Worm (Caenorhabditis elegans) whole organism, late embryonic: ENCODE results near the gene R08C7.12.

Experiments used
- C08G9.2 ChIP-seq: sonication (generic microtip); optimal IDR thresholded peaks from 2 replicates; lab custom pipeline; 2016; ENCODE audit warnings: mild to moderate bottlenecking, missing genetic modification characterization, moderate library complexity, missing compliant biosample characterization
- C38D4.7 ChIP-seq: fragments of 200-800 bp; sonication (Bioruptor generic); optimal IDR thresholded peaks from 2 replicates; lab custom pipeline; 2018; ENCODE audit warnings: mild to moderate bottlenecking, missing genetic modification characterization, moderate library complexity, missing compliant biosample characterization
- F13H6.1 ChIP-seq: sonication (generic microtip); optimal IDR thresholded peaks from 2 replicates; lab custom pipeline; 2016; ENCODE audit warnings: missing genetic modification characterization, missing compliant biosample characterization
- K02D7.2 ChIP-seq: sonication (generic microtip); optimal IDR thresholded peaks from 2 replicates; lab custom pipeline; 2017; ENCODE audit warnings: mild to moderate bottlenecking, missing genetic modification characterization, missing compliant biosample characterization
- K09A11.1 ChIP-seq: sonication (generic microtip); optimal IDR thresholded peaks from 2 replicates; lab custom pipeline; 2017; ENCODE audit warnings: antibody characterized with exemption, mild to moderate bottlenecking, missing genetic modification characterization, missing compliant biosample characterization; ENCODE audit not compliant: insufficient read depth
- Y22D7AL.16 ChIP-seq: sonication (generic microtip); optimal IDR thresholded peaks from 2 replicates; lab custom pipeline; 2016; ENCODE audit warnings: missing genetic modification characterization, missing compliant biosample characterization
- ahr-1 ChIP-seq: sonication (generic microtip); optimal IDR thresholded peaks from 2 replicates; lab custom pipeline; 2016; ENCODE audit warnings: missing genetic modification characterization, missing compliant biosample characterization
- ceh-14 ChIP-seq: sonication (generic microtip); optimal IDR thresholded peaks from 2 replicates; lab custom pipeline; 2016; ENCODE audit warnings: missing genotype, missing genetic modification characterization, missing compliant biosample characterization
- ceh-19 ChIP-seq: fragments of 200-800 bp; sonication (Bioruptor generic); optimal IDR thresholded peaks from 2 replicates; lab custom pipeline; 2018; ENCODE audit warnings: mild to moderate bottlenecking, missing genetic modification characterization, missing compliant biosample characterization
- ceh-2 ChIP-seq: sonication (generic microtip); optimal IDR thresholded peaks from 2 replicates; lab custom pipeline; 2016; ENCODE audit warnings: missing genotype, missing genetic modification characterization, missing compliant biosample characterization
- ceh-22 ChIP-seq: sonication (generic microtip); optimal IDR thresholded peaks from 2 replicates; lab custom pipeline; 2017; ENCODE audit warnings: missing biosample characterization, missing genetic modification characterization
- ceh-24 ChIP-seq: sonication (generic microtip); optimal IDR thresholded peaks from 2 replicates; lab custom pipeline; 2016; ENCODE audit warnings: mild to moderate bottlenecking, missing genetic modification characterization, missing compliant biosample characterization
- ceh-30 ChIP-seq: fragments of 150-350 bp; optimal IDR thresholded peaks from 2 replicates; lab custom pipeline; 2014; ENCODE audit warnings: missing biosample characterization, missing genetic modification characterization
- ceh-31 ChIP-seq: sonication (generic microtip); optimal IDR thresholded peaks from 2 replicates; lab custom pipeline; 2016; ENCODE audit warnings: missing genetic modification characterization, missing compliant biosample characterization
- ceh-48 ChIP-seq: sonication (generic microtip); optimal IDR thresholded peaks from 2 replicates; lab custom pipeline; 2016; ENCODE audit warnings: missing genetic modification characterization, inconsistent platforms, missing compliant biosample characterization
- ceh-6 ChIP-seq: fragments of 200-800 bp; sonication (Bioruptor generic); optimal IDR thresholded peaks from 2 replicates; lab custom pipeline; 2018; ENCODE audit warnings: mild to moderate bottlenecking, missing genetic modification characterization, missing compliant biosample characterization
- ceh-9 ChIP-seq: sonication (generic microtip); optimal IDR thresholded peaks from 2 replicates; lab custom pipeline; 2016; ENCODE audit warnings: mild to moderate bottlenecking, missing genetic modification characterization, inconsistent platforms, missing compliant biosample characterization
- dmd-4 ChIP-seq: sonication (generic microtip); optimal IDR thresholded peaks from 2 replicates; lab custom pipeline; 2016; ENCODE audit warnings: borderline replicate concordance, missing genetic modification characterization, missing compliant biosample characterization
- dve-1 ChIP-seq: sonication (generic microtip); optimal IDR thresholded peaks from 2 replicates; lab custom pipeline; 2017; ENCODE audit warnings: antibody characterized with exemption, mild to moderate bottlenecking, missing genetic modification characterization, missing compliant biosample characterization
- elt-2 ChIP-seq: sonication (generic microtip); optimal IDR thresholded peaks from 2 replicates; lab custom pipeline; 2016; ENCODE audit warnings: missing genetic modification reagents, missing genetic modification characterization, missing compliant biosample characterization
- elt-4 ChIP-seq: sonication (generic microtip); optimal IDR thresholded peaks from 2 replicates; lab custom pipeline; 2016; ENCODE audit warnings: missing genetic modification characterization, missing compliant biosample characterization
- ets-4 ChIP-seq: sonication (generic microtip); optimal IDR thresholded peaks from 2 replicates; lab custom pipeline; 2016; ENCODE audit warnings: missing genetic modification characterization, missing compliant biosample characterization
- eyg-1 ChIP-seq: sonication (generic microtip); optimal IDR thresholded peaks from 2 replicates; lab custom pipeline; 2016; ENCODE audit warnings: missing genotype, missing genetic modification characterization, missing compliant biosample characterization
- fax-1 ChIP-seq: sonication (generic microtip); optimal IDR thresholded peaks from 2 replicates; lab custom pipeline; 2016; ENCODE audit warnings: missing genotype, missing genetic modification characterization, missing compliant biosample characterization
- fkh-6 ChIP-seq: sonication (generic microtip); optimal IDR thresholded peaks from 2 replicates; lab custom pipeline; 2016; ENCODE audit warnings: missing genetic modification characterization, missing compliant biosample characterization
- hlh-13 ChIP-seq: fragments of 200-800 bp; sonication (Bioruptor generic); optimal IDR thresholded peaks from 2 replicates; lab custom pipeline; 2018; ENCODE audit warnings: mild to moderate bottlenecking, missing genetic modification characterization, missing compliant biosample characterization
- hlh-15 ChIP-seq: sonication (generic microtip); optimal IDR thresholded peaks from 2 replicates; lab custom pipeline; 2016; ENCODE audit warnings: missing genetic modification characterization, missing compliant biosample characterization
- hlh-30 ChIP-seq: sonication (generic microtip); optimal IDR thresholded peaks from 2 replicates; lab custom pipeline; 2017; ENCODE audit warnings: antibody characterized with exemption, missing genetic modification characterization, missing compliant biosample characterization; ENCODE audit not compliant: insufficient read depth
- hlh-6 ChIP-seq: sonication (generic microtip); optimal IDR thresholded peaks from 2 replicates; lab custom pipeline; 2016; ENCODE audit warnings: missing genotype, missing genetic modification characterization, missing compliant biosample characterization
- hlh-8 ChIP-seq: sonication (generic microtip); optimal IDR thresholded peaks from 2 replicates; lab custom pipeline; 2016; ENCODE audit warnings: missing genotype, missing genetic modification characterization, missing compliant biosample characterization
- lim-6 ChIP-seq: sonication (generic microtip); optimal IDR thresholded peaks from 2 replicates; lab custom pipeline; 2016; ENCODE audit warnings: missing genetic modification characterization, missing compliant biosample characterization
- lin-11 ChIP-seq: fragments of 200-800 bp; sonication (Bioruptor generic); optimal IDR thresholded peaks from 2 replicates; lab custom pipeline; 2018; ENCODE audit warnings: mild to moderate bottlenecking, missing genetic modification characterization, missing compliant biosample characterization
- madf-2 ChIP-seq: sonication (generic microtip); optimal IDR thresholded peaks from 2 replicates; lab custom pipeline; 2017; ENCODE audit warnings: missing genetic modification characterization, missing compliant biosample characterization
- mec-3 ChIP-seq: sonication (generic microtip); optimal IDR thresholded peaks from 2 replicates; lab custom pipeline; 2016; ENCODE audit warnings: borderline replicate concordance, missing genetic modification characterization, missing compliant biosample characterization
- nfya-1 ChIP-seq: sonication (generic microtip); optimal IDR thresholded peaks from 2 replicates; lab custom pipeline; 2017; ENCODE audit warnings: missing genetic modification characterization, mild to moderate bottlenecking, missing compliant biosample characterization, antibody characterized with exemption, moderate library complexity
- nhr-11 ChIP-seq: fragments of 150-350 bp; optimal IDR thresholded peaks from 2 replicates; lab custom pipeline; 2014; ENCODE audit warnings: missing biosample characterization, missing genetic modification characterization
- npax-4 ChIP-seq: sonication (generic microtip); optimal IDR thresholded peaks from 2 replicates; lab custom pipeline; 2016; ENCODE audit warnings: missing genetic modification characterization, missing compliant biosample characterization
- pax-1 ChIP-seq: fragments of 150-350 bp; optimal IDR thresholded peaks from 2 replicates; lab custom pipeline; 2014; ENCODE audit warnings: missing biosample characterization, missing genetic modification characterization
- pha-2 ChIP-seq: sonication (generic microtip); optimal IDR thresholded peaks from 2 replicates; lab custom pipeline; 2017; ENCODE audit warnings: mild to moderate bottlenecking, missing genetic modification characterization, missing compliant biosample characterization
- pha-4 ChIP-seq: fragments of 150-350 bp; optimal IDR thresholded peaks from 2 replicates; lab custom pipeline; 2018; ENCODE audit warnings: missing biosample characterization, missing genetic modification reagents, missing genetic modification characterization
- pqm-1 ChIP-seq: sonication (generic microtip); optimal IDR thresholded peaks from 2 replicates; lab custom pipeline; 2016; ENCODE audit warnings: missing genetic modification characterization, missing compliant biosample characterization
- pros-1 ChIP-seq: fragments of 150-350 bp; optimal IDR thresholded peaks from 2 replicates; lab custom pipeline; 2014; ENCODE audit warnings: missing biosample characterization, missing genetic modification reagents, missing genetic modification characterization
- ref-2 ChIP-seq: sonication (generic microtip); optimal IDR thresholded peaks from 2 replicates; lab custom pipeline; 2016; ENCODE audit warnings: missing genetic modification characterization, missing compliant biosample characterization
- rnt-1 ChIP-seq: sonication (generic microtip); optimal IDR thresholded peaks from 2 replicates; lab custom pipeline; 2016; ENCODE audit warnings: missing genetic modification characterization, missing compliant biosample characterization
- sdc-2 ChIP-seq: sonication (generic microtip); optimal IDR thresholded peaks from 2 replicates; lab custom pipeline; 2016; ENCODE audit warnings: missing genotype, missing genetic modification characterization, missing compliant biosample characterization
- sox-4 ChIP-seq: sonication (generic microtip); optimal IDR thresholded peaks from 2 replicates; lab custom pipeline; 2017; ENCODE audit warnings: mild to moderate bottlenecking, missing genetic modification characterization, inconsistent platforms, missing compliant biosample characterization
- tbx-2 ChIP-seq: sonication (generic microtip); optimal IDR thresholded peaks from 2 replicates; lab custom pipeline; 2016; ENCODE audit warnings: missing genetic modification characterization, missing compliant biosample characterization
- tbx-7 ChIP-seq: sonication (generic microtip); optimal IDR thresholded peaks from 2 replicates; lab custom pipeline; 2016; ENCODE audit warnings: missing genotype, missing genetic modification characterization, missing compliant biosample characterization
- ttx-3 ChIP-seq: sonication (generic microtip); optimal IDR thresholded peaks from 2 replicates; lab custom pipeline; 2016; ENCODE audit warnings: missing genetic modification reagents, missing genetic modification characterization, missing compliant biosample characterization
- unc-42 ChIP-seq: sonication (generic microtip); optimal IDR thresholded peaks from 2 replicates; lab custom pipeline; 2016; ENCODE audit warnings: missing genotype, missing genetic modification characterization, missing compliant biosample characterization
- unc-55 ChIP-seq: sonication (generic microtip); optimal IDR thresholded peaks from 2 replicates; lab custom pipeline; 2017; ENCODE audit warnings: missing biosample characterization, missing genetic modification reagents, missing genetic modification characterization
- unc-86 ChIP-seq: sonication (generic microtip); optimal IDR thresholded peaks from 2 replicates; lab custom pipeline; 2016; ENCODE audit warnings: missing genetic modification characterization, missing compliant biosample characterization

R08C7.12 gene

ce11 chrIV:4405126-4405525, 44.4 kb upstream of the R08C7.12 start, which contains the start of gene Y24D9A.7:
Gene Y24D9A.7, minus strand, starts transcription at chrIV:4405171.
- TF ChIP-seq pha-4 (tag; lab: Kevin White, UChicago): no peak
- TF ChIP-seq fkh-6 (tag; lab: Kevin White, UChicago): no peak
- no peak for TF ChIP-seq pha-2 (tag; lab: Kevin White, UChicago)
- peak; percentile 1 for TF ChIP-seq ref-2
- TF ChIP-seq lim-6: no peak

- TF ChIP-seq sdc-2 (tag; lab: Kevin White, UChicago): no peak
- no peak for TF ChIP-seq dve-1
- TF ChIP-seq pax-1 (tag; lab: Kevin White, UChicago): no peak
- no peak for TF ChIP-seq elt-2
- TF ChIP-seq unc-55: no peak
- TF ChIP-seq ets-4 (tag; lab: Kevin White, UChicago): no peak
- TF ChIP-seq ceh-24 (tag; lab: Kevin White, UChicago): no peak
- TF ChIP-seq dmd-4 (tag; lab: Kevin White, UChicago): no peak
- TF ChIP-seq sox-4: no peak
- no peak for TF ChIP-seq ceh-9 (tag; lab: Kevin White, UChicago)
- TF ChIP-seq pqm-1: no peak
- no peak for TF ChIP-seq hlh-15 (tag; lab: Kevin White, UChicago)
- TF ChIP-seq eyg-1: no peak
- peak; percentile 68 for TF ChIP-seq tbx-2 (tag; lab: Kevin White, UChicago)
- no peak for TF ChIP-seq ahr-1
- TF ChIP-seq K09A11.1 (tag; lab: Kevin White, UChicago): peak; percentile 6
- peak; percentile 33 for TF ChIP-seq nfya-1 (tag; lab: Kevin White, UChicago)
- no peak for TF ChIP-seq pros-1 (tag; lab: Kevin White, UChicago)
- peak; percentile 69 for TF ChIP-seq ceh-31 (tag; lab: Kevin White, UChicago)
- TF ChIP-seq hlh-8 (tag; lab: Kevin White, UChicago): no peak
- no peak for TF ChIP-seq lim-6
- TF ChIP-seq ceh-22: no peak
- TF ChIP-seq ref-2: peak; percentile 62
- no peak for TF ChIP-seq ceh-19 (GFP tag; lab: Kevin White, UChicago)
- TF ChIP-seq ceh-14 (tag; lab: Kevin White, UChicago): peak; percentile 45
- TF ChIP-seq ttx-3: no peak
- no peak for TF ChIP-seq C08G9.2 (tag; lab: Kevin White, UChicago)
- no peak for TF ChIP-seq mec-3 (tag; lab: Kevin White, UChicago)
- TF ChIP-seq lin-11: no peak
- TF ChIP-seq unc-42 (tag; lab: Kevin White, UChicago): peak; percentile 90
- TF ChIP-seq K02D7.2: no peak
- no peak for TF ChIP-seq Y22D7AL.16
- no peak for TF ChIP-seq F13H6.1 (tag; lab: Kevin White, UChicago)
- TF ChIP-seq elt-4 (tag; lab: Kevin White, UChicago): no peak
- TF ChIP-seq hlh-13 (GFP tag; lab: Kevin White, UChicago): no peak
- no peak for TF ChIP-seq fax-1 (tag; lab: Kevin White, UChicago)
- no peak for TF ChIP-seq ceh-48
- no peak for TF ChIP-seq hlh-30 (tag; lab: Kevin White, UChicago)
- TF ChIP-seq ceh-2 (tag; lab: Kevin White, UChicago): peak; percentile 44
- no peak for TF ChIP-seq npax-4 (tag; lab: Kevin White, UChicago)
- no peak for TF ChIP-seq hlh-6
- no peak for TF ChIP-seq unc-86 (tag; lab: Kevin White, UChicago)
- no peak for TF ChIP-seq madf-2
- TF ChIP-seq ceh-30 (tag; lab: Kevin White, UChicago): no peak
- no peak for TF ChIP-seq ceh-6 (GFP tag; lab: Kevin White, UChicago)
- TF ChIP-seq C38D4.7 (GFP tag; lab: Kevin White, UChicago): no peak
- TF ChIP-seq nhr-11 (tag; lab: Kevin White, UChicago): no peak
- no peak for TF ChIP-seq tbx-7 (tag; lab: Kevin White, UChicago)
- TF ChIP-seq rnt-1 (tag; lab: Kevin White, UChicago): no peak
Observed at ce11 chrIV:4406054-4406539, 43.4 kb upstream of the R08C7.12 start.
